Fruit fly (Drosophila melanogaster) whole organism, embryonic: ENCODE measurements around the gene klu.

Experiments used
- Abd-B ChIP-seq: fragments of 200-800 bp; sonication (Bioruptor generic); optimal IDR thresholded peaks from 2 replicates; lab custom pipeline; 2018; ENCODE audit warnings: missing biosample characterization, mild to moderate bottlenecking, missing genetic modification characterization, moderate library complexity
- CG10462 ChIP-seq: fragments of 200-800 bp; sonication (Bioruptor generic); optimal IDR thresholded peaks from 2 replicates; lab custom pipeline; 2016; ENCODE audit warnings: missing biosample characterization, missing genetic modification characterization
- CG12659 ChIP-seq: fragments of 200-800 bp; sonication (Bioruptor generic); optimal IDR thresholded peaks from 3 replicates; lab custom pipeline; 2017; ENCODE audit warnings: mild to moderate bottlenecking, missing biosample characterization, missing genetic modification reagents, missing genetic modification characterization
- CG13624 ChIP-seq: fragments of 200-800 bp; sonication (Bioruptor generic); optimal IDR thresholded peaks from 2 replicates; lab custom pipeline; 2016; ENCODE audit warnings: missing biosample characterization, missing genetic modification characterization
- CG14050 ChIP-seq: fragments of 200-800 bp; sonication (Bioruptor generic); IDR thresholded peaks from 3 replicates; pipeline ENCODE4 v1.3.6; 2022; ENCODE audit warnings: missing biosample characterization, missing genetic modification characterization
- CG14667 ChIP-seq: fragments of 200-800 bp; sonication (Bioruptor generic); IDR thresholded peaks from 2 replicates; pipeline ENCODE4 v1.3.6; 2022; ENCODE audit warnings: missing biosample characterization, missing genetic modification characterization
- CG14860 ChIP-seq: fragments of 200-800 bp; sonication (Bioruptor generic); IDR thresholded peaks from 3 replicates; pipeline ENCODE4 v1.3.6; 2022; ENCODE audit warnings: missing biosample characterization, missing genetic modification characterization; ENCODE audit not compliant: partially characterized antibody
- CG15073 ChIP-seq: fragments of 200-800 bp; sonication (Bioruptor generic); optimal IDR thresholded peaks from 2 replicates; lab custom pipeline; 2016; ENCODE audit warnings: missing biosample characterization, missing genetic modification characterization
- CG1602 ChIP-seq: fragments of 200-800 bp; sonication (Bioruptor generic); optimal IDR thresholded peaks from 3 replicates; lab custom pipeline; 2016; ENCODE audit warnings: missing biosample characterization, missing genetic modification characterization
- CG17359 ChIP-seq: fragments of 200-800 bp; sonication (Bioruptor generic); optimal IDR thresholded peaks from 3 replicates; lab custom pipeline; 2018; ENCODE audit warnings: missing biosample characterization, mild to moderate bottlenecking, missing genetic modification characterization, moderate library complexity
- CG1832 ChIP-seq: fragments of 200-800 bp; sonication (Bioruptor generic); optimal IDR thresholded peaks from 2 replicates; lab custom pipeline; 2017; ENCODE audit warnings: missing biosample characterization, mild to moderate bottlenecking, missing genetic modification characterization, inconsistent platforms
- CG31365 ChIP-seq: fragments of 200-800 bp; sonication (Bioruptor generic); optimal IDR thresholded peaks from 2 replicates; lab custom pipeline; 2018; ENCODE audit warnings: missing biosample characterization, mild to moderate bottlenecking, missing genetic modification characterization
- CG31388 ChIP-seq: fragments of 200-800 bp; sonication (Bioruptor generic); optimal IDR thresholded peaks from 2 replicates; lab custom pipeline; 2016; ENCODE audit warnings: missing biosample characterization, missing genetic modification characterization
- CG31441 ChIP-seq: fragments of 200-800 bp; sonication (Bioruptor generic); IDR thresholded peaks from 2 replicates; pipeline ENCODE4 v1.3.6; 2022; ENCODE audit warnings: missing biosample characterization, missing genetic modification characterization
- CG33557 ChIP-seq: fragments of 200-800 bp; sonication (Bioruptor generic); optimal IDR thresholded peaks from 2 replicates; lab custom pipeline; 2019; ENCODE audit warnings: missing biosample characterization, mild to moderate bottlenecking, missing genetic modification characterization, moderate library complexity
- CG4424 ChIP-seq: fragments of 200-800 bp; sonication (Bioruptor generic); optimal IDR thresholded peaks from 3 replicates; lab custom pipeline; 2016; ENCODE audit warnings: missing biosample characterization, missing genetic modification characterization
- CG5245 ChIP-seq: fragments of 200-800 bp; sonication (Bioruptor generic); optimal IDR thresholded peaks from 3 replicates; lab custom pipeline; 2016; ENCODE audit warnings: missing biosample characterization, missing genetic modification characterization
- CG6272 ChIP-seq: fragments of 200-800 bp; sonication (Bioruptor generic); IDR thresholded peaks from 2 replicates; pipeline ENCODE4 v1.3.6; 2022; ENCODE audit warnings: missing biosample characterization, missing genetic modification characterization
- CG7556 ChIP-seq: fragments of 200-800 bp; sonication (Bioruptor generic); optimal IDR thresholded peaks from 2 replicates; lab custom pipeline; 2017; ENCODE audit warnings: missing biosample characterization, mild to moderate bottlenecking, missing genetic modification characterization
- Dip3 ChIP-seq: fragments of 200-800 bp; sonication (Bioruptor generic); optimal IDR thresholded peaks from 3 replicates; lab custom pipeline; 2016; ENCODE audit warnings: missing biosample characterization, missing genetic modification characterization
- Dp ChIP-seq: fragments of 200-800 bp; sonication (Bioruptor generic); optimal IDR thresholded peaks from 2 replicates; lab custom pipeline; 2018; ENCODE audit warnings: missing biosample characterization, mild to moderate bottlenecking, missing genetic modification characterization, moderate library complexity
- Eip74EF ChIP-seq, 2 experiments: fragments of 200-800 bp in 1 of 2; fragments of >200 bp in 1 of 2; sonication (Bioruptor generic) in 1 of 2; optimal IDR thresholded peaks; 2 replicates each; lab custom pipeline; 2017 to 2019; ENCODE audit warnings: missing biosample characterization in 2 of 2, missing genetic modification characterization in 2 of 2, mild to moderate bottlenecking in 1 of 2, moderate library complexity in 1 of 2
- Fer2 ChIP-seq: fragments of 200-800 bp; sonication (Bioruptor generic); optimal IDR thresholded peaks from 2 replicates; lab custom pipeline; 2018; ENCODE audit warnings: missing biosample characterization, mild to moderate bottlenecking, missing genetic modification characterization, moderate library complexity
- Hey ChIP-seq: fragments of 200-800 bp; sonication (Bioruptor generic); optimal IDR thresholded peaks from 3 replicates; lab custom pipeline; 2018; ENCODE audit warnings: missing biosample characterization, mild to moderate bottlenecking, missing genetic modification characterization
- Kr ChIP-seq: fragments of 200-800 bp; sonication (Bioruptor generic); optimal IDR thresholded peaks from 2 replicates; lab custom pipeline; 2017; ENCODE audit warnings: missing biosample characterization, mild to moderate bottlenecking, missing genetic modification characterization
- Meics ChIP-seq: fragments of 200-800 bp; sonication (Bioruptor generic); optimal IDR thresholded peaks from 2 replicates; lab custom pipeline; 2017; ENCODE audit warnings: missing biosample characterization, mild to moderate bottlenecking, missing genetic modification characterization
- Myb ChIP-seq: fragments of 200-800 bp; sonication (Bioruptor generic); optimal IDR thresholded peaks from 2 replicates; lab custom pipeline; 2016; ENCODE audit warnings: missing biosample characterization, missing genetic modification characterization
- Neu2 ChIP-seq: fragments of 200-800 bp; sonication (Bioruptor generic); optimal IDR thresholded peaks from 3 replicates; lab custom pipeline; 2016; ENCODE audit warnings: missing biosample characterization, missing genetic modification characterization, borderline replicate concordance
- Sry-δ ChIP-seq: fragments of 200-800 bp; sonication (Bioruptor generic); optimal IDR thresholded peaks from 2 replicates; lab custom pipeline; 2016; ENCODE audit warnings: missing biosample characterization, missing genetic modification characterization
- Tbp ChIP-seq: fragments of >200 bp; optimal IDR thresholded peaks from 2 replicates; lab custom pipeline; 2018; ENCODE audit warnings: missing biosample characterization, missing genetic modification characterization
- ab ChIP-seq: fragments of 200-800 bp; sonication (Bioruptor generic); optimal IDR thresholded peaks from 2 replicates; lab custom pipeline; 2016; ENCODE audit warnings: missing biosample characterization, missing genetic modification characterization
- ac ChIP-seq: fragments of 200-800 bp; sonication (Bioruptor generic); optimal IDR thresholded peaks from 3 replicates; lab custom pipeline; 2017; ENCODE audit warnings: missing biosample characterization, mild to moderate bottlenecking, missing genetic modification characterization
- al ChIP-seq: fragments of 200-800 bp; sonication (Bioruptor generic); IDR thresholded peaks from 2 replicates; pipeline ENCODE4 v1.3.6; 2022; ENCODE audit warnings: missing biosample characterization, missing genetic modification characterization
- amos ChIP-seq: fragments of 200-800 bp; sonication (Bioruptor generic); IDR thresholded peaks from 2 replicates; pipeline ENCODE4 v1.3.6; 2022; ENCODE audit warnings: missing biosample characterization, missing genetic modification characterization; ENCODE audit not compliant: partially characterized antibody
- ato ChIP-seq: fragments of 200-800 bp; sonication (Bioruptor generic); IDR thresholded peaks from 2 replicates; pipeline ENCODE4 v1.3.6; 2022; ENCODE audit warnings: missing biosample characterization, missing genetic modification characterization; ENCODE audit not compliant: partially characterized antibody
- bsh ChIP-seq, 2 experiments: fragments of 200-800 bp; sonication (Bioruptor generic); optimal IDR thresholded peaks; 2 replicates each; lab custom pipeline; 2017 to 2018; ENCODE audit warnings: mild to moderate bottlenecking in 2 of 2, missing biosample characterization in 2 of 2, missing genetic modification characterization in 2 of 2, moderate library complexity in 1 of 2
- croc ChIP-seq: fragments of 200-800 bp; sonication (Bioruptor generic); conservative IDR thresholded peaks from 3 replicates; pipeline ENCODE4 v1.3.6; 2022; ENCODE audit warnings: missing biosample characterization, missing genetic modification characterization
- cwo ChIP-seq: fragments of 200-800 bp; sonication (Bioruptor generic); optimal IDR thresholded peaks from 3 replicates; lab custom pipeline; 2017; ENCODE audit warnings: missing biosample characterization, missing genetic modification characterization, mild to moderate bottlenecking, moderate library complexity, missing genetic modification reagents
- dmrt11E ChIP-seq: fragments of 200-800 bp; sonication (Bioruptor generic); optimal IDR thresholded peaks from 3 replicates; lab custom pipeline; 2018; ENCODE audit warnings: missing biosample characterization, mild to moderate bottlenecking, missing genetic modification characterization, moderate library complexity
- emc ChIP-seq: fragments of 200-800 bp; sonication (Bioruptor generic); optimal IDR thresholded peaks from 2 replicates; lab custom pipeline; 2016; ENCODE audit warnings: missing biosample characterization, missing genetic modification characterization
- ems ChIP-seq: fragments of 200-800 bp; sonication (Bioruptor generic); optimal IDR thresholded peaks from 3 replicates; lab custom pipeline; 2016; ENCODE audit warnings: missing biosample characterization, missing genetic modification characterization
- gce ChIP-seq: fragments of 200-800 bp; sonication (Bioruptor generic); IDR thresholded peaks from 3 replicates; pipeline ENCODE4 v1.3.6; 2022; ENCODE audit warnings: missing biosample characterization, missing genetic modification characterization
- ham ChIP-seq: fragments of 200-800 bp; sonication (Bioruptor generic); IDR thresholded peaks from 2 replicates; pipeline ENCODE4 v1.3.6; 2022; ENCODE audit warnings: missing biosample characterization, missing genetic modification characterization
- jigr1 ChIP-seq: fragments of 200-800 bp; sonication (Bioruptor generic); IDR thresholded peaks from 3 replicates; pipeline ENCODE4 v1.3.6; 2022; ENCODE audit warnings: missing biosample characterization, missing genetic modification characterization
- lbe ChIP-seq: fragments of 200-800 bp; sonication (Bioruptor generic); optimal IDR thresholded peaks from 2 replicates; lab custom pipeline; 2016; ENCODE audit warnings: missing biosample characterization, mild to moderate bottlenecking, missing genetic modification characterization
- sc ChIP-seq, 3 experiments: fragments of >200 bp in 2 of 3; fragments of 200-800 bp in 1 of 3; sonication (Bioruptor generic) in 1 of 3; optimal IDR thresholded peaks; 2 replicates in 2 of 3; 3 replicates in 1 of 3; lab custom pipeline; 2017; ENCODE audit warnings: mild to moderate bottlenecking in 1 of 3, missing biosample characterization in 1 of 3, missing genetic modification characterization in 1 of 3, missing genetic modification reagents in 1 of 3
- scrt ChIP-seq: fragments of 200-800 bp; sonication (Bioruptor generic); optimal IDR thresholded peaks from 2 replicates; lab custom pipeline; 2018; ENCODE audit warnings: missing biosample characterization, mild to moderate bottlenecking, missing genetic modification characterization, moderate library complexity
- slbo ChIP-seq: fragments of 200-800 bp; sonication (Bioruptor generic); IDR thresholded peaks from 2 replicates; pipeline ENCODE4 v1.3.6; 2022; ENCODE audit warnings: missing biosample characterization, missing genetic modification characterization
- sug ChIP-seq: fragments of 200-800 bp; optimal IDR thresholded peaks from 2 replicates; lab custom pipeline; 2019; ENCODE audit warnings: missing biosample characterization, mild to moderate bottlenecking, missing genetic modification characterization, moderate library complexity
- vnd ChIP-seq: fragments of 200-800 bp; sonication (Bioruptor generic); IDR thresholded peaks from 3 replicates; pipeline ENCODE4 v1.3.6; 2022; ENCODE audit warnings: missing biosample characterization, missing genetic modification characterization; ENCODE audit not compliant: partially characterized antibody

Gene klu

DNA sequence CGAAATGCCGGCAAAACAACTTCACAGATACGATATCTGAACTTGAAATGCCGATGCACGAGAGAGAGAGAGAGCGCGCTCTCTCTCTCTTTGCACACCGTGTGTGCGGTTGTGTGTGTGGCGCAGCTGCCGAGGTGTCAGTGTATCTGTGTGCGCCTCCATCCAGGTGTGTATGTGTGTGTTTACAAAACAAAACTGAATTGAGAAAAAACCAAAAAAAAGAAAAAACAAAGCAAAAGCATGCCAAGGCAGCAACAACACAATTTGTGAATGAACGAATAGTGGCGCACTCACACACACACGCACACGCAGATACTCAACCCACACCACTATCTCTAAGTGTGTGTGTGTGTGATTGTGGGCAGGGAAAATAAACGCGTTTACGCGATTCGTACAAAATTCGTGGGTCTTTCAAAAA, 1.4 kb upstream of the klu start (continued):
- TF ChIP-seq CG15073 (GFP tag; lab: Kevin White, UChicago): no peak
- no peak for TF ChIP-seq Fer2
- peak in 1 of 2 experiments; percentile 96 for TF ChIP-seq bsh (GFP tag; optimal IDR thresholded peaks at IDR 0.05; lab: Kevin White, UChicago)
- no peak for TF ChIP-seq Abd-B (GFP tag; lab: Kevin White, UChicago)
- no peak for TF ChIP-seq CG14050 (GFP tag; lab: Robert Waterston, UW)
- TF ChIP-seq CG5245 (GFP tag; lab: Kevin White, UChicago): no peak
- TF ChIP-seq Meics (GFP tag; lab: Kevin White, UChicago): no peak
- TF ChIP-seq scrt (GFP tag; lab: Kevin White, UChicago): no peak
- no peak for TF ChIP-seq emc (GFP tag; lab: Kevin White, UChicago)
- TF ChIP-seq CG33557: no peak
- no peak for TF ChIP-seq amos (GFP tag; lab: Robert Waterston, UW)
- no peak for TF ChIP-seq Dip3
- no peak for TF ChIP-seq Neu2
- no peak for TF ChIP-seq dmrt11E (tag; lab: Kevin White, UChicago)
- peak; percentile 0 for TF ChIP-seq CG17359
- no peak for TF ChIP-seq Dp (GFP tag; lab: Kevin White, UChicago)
- no peak for TF ChIP-seq Kr (GFP tag; lab: Kevin White, UChicago)
- TF ChIP-seq CG14860 (GFP tag; lab: Robert Waterston, UW): no peak
- no peak for TF ChIP-seq Sry-δ
- TF ChIP-seq Hey: no peak
- TF ChIP-seq Eip74EF (GFP tag; optimal IDR thresholded peaks at IDR 0.05; lab: Kevin White, UChicago): peak in 1 of 2 experiments; percentile 76
- TF ChIP-seq al (GFP tag; lab: Robert Waterston, UW): no peak
- TF ChIP-seq jigr1 (GFP tag; lab: Robert Waterston, UW): no peak
- TF ChIP-seq vnd (GFP tag; lab: Robert Waterston, UW): 0 out of 3 replicates have a peak, but pooled peaks have one; percentile 45
- no peak for TF ChIP-seq CG31388
- TF ChIP-seq cwo (GFP tag; lab: Kevin White, UChicago): peak; percentile 45
- no peak for TF ChIP-seq Myb (GFP tag; lab: Kevin White, UChicago)
- TF ChIP-seq CG10462: no peak
- no peak for TF ChIP-seq sug (tag; lab: Kevin White, UChicago)
- TF ChIP-seq CG31441 (GFP tag; lab: Robert Waterston, UW): no peak
- no peak for TF ChIP-seq croc
- TF ChIP-seq lbe: peak; percentile 76
- peak; percentile 25 for TF ChIP-seq CG13624 (GFP tag; lab: Kevin White, UChicago)
- 0 out of 2 replicates have a peak, but pooled peaks have one; percentile 33 for TF ChIP-seq ato
- no peak for TF ChIP-seq CG12659 (GFP tag; lab: Kevin White, UChicago)
- no peak for TF ChIP-seq sc (optimal IDR thresholded peaks at IDR 0.05; lab: Kevin White, UChicago)
- no peak for TF ChIP-seq sc (GFP tag; optimal IDR thresholded peaks at IDR 0.05; lab: Kevin White, UChicago)
- TF ChIP-seq ham (GFP tag; lab: Robert Waterston, UW): no peak
- TF ChIP-seq CG7556 (GFP tag; lab: Kevin White, UChicago): no peak
- TF ChIP-seq CG1832: peak; percentile 61
- TF ChIP-seq ac (GFP tag; lab: Kevin White, UChicago): peak; percentile 49
- TF ChIP-seq Tbp: no peak
- no peak for TF ChIP-seq CG31365 (tag; lab: Kevin White, UChicago)
- TF ChIP-seq gce: no peak
- TF ChIP-seq CG6272 (GFP tag; lab: Robert Waterston, UW): no peak
- no peak for TF ChIP-seq ab
- TF ChIP-seq slbo: no peak
- no peak for TF ChIP-seq ems
- no peak for TF ChIP-seq CG1602 (GFP tag; lab: Kevin White, UChicago)
- no peak for TF ChIP-seq CG14667
- TF ChIP-seq CG4424: no peak
